Fruit fly (Drosophila melanogaster) Kc167 (cell line): Measurements from ENCODE around the gene CG13856.

Experiments
- Myc ChIP-seq: fragments of >200 bp; optimal IDR thresholded peaks from 2 replicates; lab custom pipeline; 2017; ENCODE audit warnings: missing external identifiers
- Sin3A ChIP-seq: fragments of >200 bp; optimal IDR thresholded peaks from 2 replicates; lab custom pipeline; 2018; ENCODE audit warnings: missing external identifiers
- h ChIP-seq: fragments of >200 bp; optimal IDR thresholded peaks from 3 replicates; lab custom pipeline; 2018; ENCODE audit warnings: missing external identifiers
- insv ChIP-seq: fragments of >200 bp; optimal IDR thresholded peaks from 3 replicates; lab custom pipeline; 2018; ENCODE audit warnings: missing external identifiers
- psq ChIP-seq: fragments of >200 bp; optimal IDR thresholded peaks from 2 replicates; lab custom pipeline; 2017; ENCODE audit warnings: missing external identifiers
- ttk ChIP-seq: sonication (Bioruptor generic); optimal IDR thresholded peaks from 2 replicates; lab custom pipeline; 2017; ENCODE audit warnings: missing external identifiers

The CG13856 gene

dm6 chr3R:22402355-22402754, at the start of gene CG13856:
TSS of gene CG13856 (plus strand) at chr3R:22402655.
- no peak for TF ChIP-seq Sin3A (lab: Kevin White, UChicago)
- no peak for TF ChIP-seq insv (lab: Kevin White, UChicago)
- no peak for TF ChIP-seq h
- no peak for TF ChIP-seq psq
- no peak for TF ChIP-seq Myc (lab: Kevin White, UChicago)
- TF ChIP-seq ttk (lab: Kevin White, UChicago), result no peak

- TF ChIP-seq ttk (lab: Kevin White, UChicago) (no peak), h (no peak), Myc (lab: Kevin White, UChicago) (no peak), psq (no peak), insv (lab: Kevin White, UChicago) (no peak), Sin3A (lab: Kevin White, UChicago) (no peak)
These were observed 45.7 kb upstream of the CG13856 start, which contains the start of gene Sar1 for dm6 chr3R:22356464-22357410. TSS of gene Sar1 (plus strand) at chr3R:22356685.

- TF ChIP-seq h (no peak), psq (no peak), Myc (lab: Kevin White, UChicago) (no peak), ttk (lab: Kevin White, UChicago) (no peak), Sin3A (lab: Kevin White, UChicago) (no peak), insv (lab: Kevin White, UChicago) (no peak)
These were observed 44.5 kb upstream of the CG13856 start for dm6 chr3R:22357942-22358341.

- TF ChIP-seq Sin3A (lab: Kevin White, UChicago) (no peak), ttk (lab: Kevin White, UChicago) (no peak), Myc (lab: Kevin White, UChicago) (no peak), h (no peak), insv (lab: Kevin White, UChicago) (no peak), psq (no peak)
These were observed 43.6 kb upstream of the CG13856 start for dm6 chr3R:22358810-22359209.

DNA sequence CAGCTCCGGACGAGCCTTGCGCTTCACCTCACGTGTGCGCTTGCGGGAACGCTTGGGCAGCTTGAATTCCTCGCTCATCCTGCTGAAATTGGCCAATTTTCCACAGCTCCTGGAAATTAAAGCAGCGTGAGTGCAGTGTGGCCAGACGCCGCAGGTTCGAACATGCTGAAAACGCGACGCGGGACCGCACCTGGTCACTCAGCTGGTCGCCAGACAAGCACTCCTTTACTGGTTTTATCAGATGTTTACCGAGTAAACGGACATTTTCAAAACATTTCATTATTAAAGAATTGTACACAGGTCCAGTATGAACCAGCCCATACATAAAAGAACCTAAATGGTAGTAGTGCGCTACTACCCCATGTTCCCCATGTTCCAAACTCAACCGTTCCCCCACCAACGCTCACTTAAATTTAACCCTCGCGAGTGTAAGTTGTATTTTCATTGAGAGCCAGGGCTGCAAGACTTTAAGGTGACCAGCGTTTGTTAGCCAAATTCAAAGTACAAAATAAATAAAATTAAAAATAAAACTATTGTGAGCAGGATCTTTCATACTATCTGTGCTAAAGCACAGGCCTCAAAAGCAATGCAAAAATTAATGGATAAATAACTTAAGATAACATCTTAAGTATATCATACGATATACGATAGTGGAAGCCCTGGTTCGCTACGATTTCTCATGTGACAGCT, 40.1 kb upstream of the CG13856 start, which contains the start of the genes JMJD6, CG7071 and Muted:
Gene JMJD6 (minus strand): TSS at position 154 of the 690 bp plus-strand sequence.
Gene CG7071 (plus strand): TSS at position 403 of the 690 bp plus-strand sequence.
Gene Muted (plus strand): TSS at position 403 of the 690 bp plus-strand sequence.
- TF ChIP-seq Myc (lab: Kevin White, UChicago) (no peak), ttk (lab: Kevin White, UChicago) (no peak), insv (lab: Kevin White, UChicago) (no peak), h (no peak), Sin3A (lab: Kevin White, UChicago) (no peak), psq (no peak)

- TF ChIP-seq Myc (lab: Kevin White, UChicago) (no peak), Sin3A (lab: Kevin White, UChicago) (no peak), insv (lab: Kevin White, UChicago) (no peak), ttk (lab: Kevin White, UChicago) (no peak), psq (no peak), h (no peak)
These were observed 36.7 kb upstream of the CG13856 start, which contains the start of gene CG5382 for dm6 chr3R:22365660-22366195. TSS of gene CG5382 (minus strand) at chr3R:22365983.

DNA sequence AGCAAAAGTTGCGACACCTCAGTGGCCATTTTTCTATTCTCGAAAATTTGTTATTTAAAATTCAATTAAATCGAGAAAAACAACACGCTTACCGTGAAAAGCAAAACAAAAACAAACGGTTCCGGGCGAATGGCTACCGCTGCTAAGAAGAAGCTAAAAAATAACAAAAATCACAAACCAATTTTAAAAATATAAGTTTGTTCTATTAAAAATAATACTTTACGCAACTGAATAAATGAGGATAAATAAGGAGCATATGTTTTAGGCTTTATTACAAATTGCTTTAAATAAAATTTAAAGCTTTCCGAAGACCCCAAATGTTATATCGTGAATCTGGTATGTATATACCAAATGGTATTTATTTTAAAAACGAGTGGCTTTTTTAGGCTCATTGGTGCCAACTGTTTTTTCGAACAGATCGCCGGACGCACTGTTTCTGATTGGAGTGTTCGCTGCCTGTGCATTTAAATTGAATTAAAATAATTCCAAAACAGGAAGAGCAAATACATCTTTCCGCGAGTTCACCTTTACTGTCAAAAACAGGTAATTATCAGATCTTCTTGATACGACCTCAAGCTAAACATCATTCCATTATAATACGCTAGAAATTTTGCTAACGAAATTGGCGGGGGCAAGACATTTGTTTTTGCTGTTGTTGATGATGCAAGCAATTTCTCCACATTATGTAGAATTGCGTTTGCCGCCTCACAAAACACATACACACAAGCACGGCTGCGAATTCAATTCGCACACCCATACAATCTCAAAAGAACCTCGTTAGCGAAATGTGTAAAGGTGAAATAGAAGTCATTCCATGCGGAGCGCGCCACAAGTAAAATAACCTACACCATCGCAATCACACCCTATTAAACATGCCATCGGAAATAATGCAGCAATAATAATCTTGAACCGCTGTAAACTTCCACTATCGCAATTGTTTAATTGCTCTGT, 35.1 kb upstream of the CG13856 start, which contains the start of the genes Polr3F and PyK:
Gene Polr3F (minus strand): TSS at position 248 of the 951 bp plus-strand sequence.
Gene PyK (plus strand): TSS at position 411 of the 951 bp plus-strand sequence.
- TF ChIP-seq Sin3A (lab: Kevin White, UChicago), result no peak
- TF ChIP-seq ttk (lab: Kevin White, UChicago), result no peak
- TF ChIP-seq psq, result no peak
- TF ChIP-seq h, result no peak
- no peak for TF ChIP-seq insv (lab: Kevin White, UChicago)
- TF ChIP-seq Myc (lab: Kevin White, UChicago), result no peak

DNA sequence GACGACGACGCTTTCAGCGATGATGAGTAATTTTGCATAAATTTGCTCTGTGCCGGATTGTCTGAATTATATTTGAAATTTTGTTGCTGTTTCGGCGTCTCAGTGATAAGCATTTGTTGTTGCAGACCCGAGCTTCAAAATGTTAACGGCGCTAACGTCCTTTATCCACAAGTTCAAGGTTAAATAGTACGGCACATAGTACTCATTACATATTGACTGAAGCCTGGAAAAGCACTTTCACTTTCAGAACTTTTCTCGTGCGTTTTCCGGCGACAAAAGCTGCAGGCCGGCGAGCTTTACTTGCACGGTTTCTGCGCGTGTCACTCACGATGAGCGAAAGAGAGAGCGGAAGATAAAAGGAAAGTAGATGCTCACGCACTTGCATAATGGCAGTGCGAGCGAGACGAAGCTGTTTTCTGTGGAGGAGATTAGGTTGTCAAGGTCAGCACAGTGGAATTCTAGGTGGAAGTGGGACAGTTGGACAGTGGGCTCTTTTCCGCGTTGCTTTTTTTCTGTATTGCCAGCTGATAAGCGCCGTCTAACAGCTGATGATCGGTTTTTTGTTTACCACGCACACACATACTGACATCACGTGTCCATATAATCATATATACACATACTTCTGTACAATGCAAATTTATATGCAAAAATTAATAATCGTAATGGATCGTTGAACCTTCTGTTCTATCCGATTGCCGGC, 34.2 kb upstream of the CG13856 start:
- TF ChIP-seq h, result no peak
- TF ChIP-seq Myc (lab: Kevin White, UChicago), result no peak
- no peak for TF ChIP-seq ttk (lab: Kevin White, UChicago)
- no peak for TF ChIP-seq psq
- no peak for TF ChIP-seq insv (lab: Kevin White, UChicago)
- no peak for TF ChIP-seq Sin3A (lab: Kevin White, UChicago)

DNA sequence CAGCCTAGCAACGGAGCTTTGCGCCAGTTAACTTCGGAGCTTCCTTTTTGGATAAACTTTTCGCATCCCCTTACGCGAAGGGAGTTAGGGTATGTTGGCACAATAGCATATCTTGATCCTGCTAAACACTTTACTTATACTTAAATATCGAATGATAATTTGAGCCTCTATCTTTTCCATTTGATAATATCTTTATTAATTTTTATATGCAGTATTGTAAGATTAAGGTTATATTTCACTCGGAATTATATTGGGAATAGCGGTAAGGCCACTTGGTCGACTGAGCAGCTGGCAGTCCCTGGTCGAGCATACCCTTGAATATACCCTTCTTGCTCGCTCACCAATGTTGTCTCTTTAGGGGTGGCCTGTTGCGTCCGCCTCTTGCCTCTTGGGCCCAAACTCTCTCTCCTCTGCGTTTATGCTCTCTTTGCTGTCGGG, 33.7 kb upstream of the CG13856 start:
- TF ChIP-seq Sin3A (lab: Kevin White, UChicago) (no peak), insv (lab: Kevin White, UChicago) (no peak), Myc (lab: Kevin White, UChicago) (no peak), h (no peak), psq (no peak), ttk (lab: Kevin White, UChicago) (no peak)

dm6 chr3R:22372535-22372934, 29.9 kb upstream of the CG13856 start, which contains the start of gene CG7069:
TSS of gene CG7069 (plus strand) at chr3R:22372835.
- TF ChIP-seq psq (no peak), insv (lab: Kevin White, UChicago) (no peak), Sin3A (lab: Kevin White, UChicago) (no peak), h (no peak), Myc (lab: Kevin White, UChicago) (no peak), ttk (lab: Kevin White, UChicago) (no peak)
